Fruit fly (Drosophila melanogaster) whole organism, wandering third instar larva: Measurements from ENCODE around the gene CG12289.

Source experiments
- CG9705 ChIP-seq: fragments of 200-800 bp; sonication (Bioruptor generic); optimal IDR thresholded peaks from 2 replicates; lab custom pipeline; 2018; ENCODE audit warnings: missing biosample characterization, mild to moderate bottlenecking, missing genetic modification characterization
- CrebA ChIP-seq: fragments of 200-800 bp; sonication (Bioruptor generic); optimal IDR thresholded peaks from 2 replicates; lab custom pipeline; 2016; ENCODE audit warnings: missing biosample characterization, mild to moderate bottlenecking, missing genetic modification characterization, borderline replicate concordance
- Dfd ChIP-seq: fragments of >200 bp; optimal IDR thresholded peaks from 2 replicates; lab custom pipeline; 2017; ENCODE audit warnings: missing biosample characterization, missing genetic modification characterization
- Dif ChIP-seq: fragments of 200-275, 200-300 bp; sonication (Bioruptor generic); optimal IDR thresholded peaks from 2 replicates; lab custom pipeline; 2018; ENCODE audit warnings: missing biosample characterization, missing genetic modification characterization; ENCODE audit not compliant: partially characterized antibody
- GATAd ChIP-seq: sonication (Bioruptor generic); optimal IDR thresholded peaks from 2 replicates; lab custom pipeline; 2016; ENCODE audit warnings: missing biosample characterization, missing genetic modification characterization
- HLH106 ChIP-seq: fragments of 200-800 bp; optimal IDR thresholded peaks from 3 replicates; lab custom pipeline; 2019; ENCODE audit warnings: missing biosample characterization, mild to moderate bottlenecking, missing genetic modification characterization, moderate library complexity
- Hnf4 ChIP-seq: fragments of 200-800 bp; sonication (Bioruptor generic); optimal IDR thresholded peaks from 2 replicates; lab custom pipeline; 2016; ENCODE audit warnings: missing biosample characterization, mild to moderate bottlenecking, missing genetic modification characterization
- Hr83 ChIP-seq: fragments of 200-300 bp; sonication (Bioruptor generic); optimal IDR thresholded peaks from 2 replicates; lab custom pipeline; 2016; ENCODE audit warnings: missing biosample characterization, mild to moderate bottlenecking, missing genetic modification characterization, moderate library complexity; ENCODE audit not compliant: poor library complexity, severe bottlenecking
- Jra ChIP-seq: sonication (Bioruptor generic); optimal IDR thresholded peaks from 2 replicates; lab custom pipeline; 2016; ENCODE audit warnings: missing biosample characterization, missing genetic modification characterization
- Mio ChIP-seq: sonication (Bioruptor generic); optimal IDR thresholded peaks from 2 replicates; lab custom pipeline; 2016; ENCODE audit warnings: missing biosample characterization, missing genetic modification characterization
- Myc ChIP-seq: fragments of >200 bp; optimal IDR thresholded peaks from 2 replicates; lab custom pipeline; 2017
- N ChIP-seq: fragments of >200 bp; optimal IDR thresholded peaks from 2 replicates; lab custom pipeline; 2018; ENCODE audit warnings: missing biosample characterization, missing external identifiers, missing genetic modification characterization
- OdsH ChIP-seq: fragments of 200-800 bp; sonication (Bioruptor generic); optimal IDR thresholded peaks from 2 replicates; lab custom pipeline; 2016; ENCODE audit warnings: missing biosample characterization, mild to moderate bottlenecking, missing genetic modification characterization
- Sp1 ChIP-seq: fragments of 200-800 bp; sonication (Bioruptor generic); optimal IDR thresholded peaks from 3 replicates; lab custom pipeline; 2019; ENCODE audit warnings: missing biosample characterization, mild to moderate bottlenecking, missing genetic modification characterization, moderate library complexity
- Vsx2 ChIP-seq: fragments of 200-300, 225-300 bp; sonication (Bioruptor generic); optimal IDR thresholded peaks from 2 replicates; lab custom pipeline; 2018; ENCODE audit warnings: missing biosample characterization, missing genetic modification characterization; ENCODE audit not compliant: partially characterized antibody
- br ChIP-seq: fragments of 200-800 bp; sonication (Bioruptor generic); optimal IDR thresholded peaks from 2 replicates; lab custom pipeline; 2016; ENCODE audit warnings: missing biosample characterization, missing genetic modification characterization
- brk ChIP-seq: fragments of 200-800 bp; sonication (Bioruptor generic); optimal IDR thresholded peaks from 2 replicates; lab custom pipeline; 2016; ENCODE audit warnings: missing biosample characterization, mild to moderate bottlenecking, missing genetic modification characterization
- dl ChIP-seq, 2 experiments: fragments of 175-275, 200-275 bp in 1 of 2; fragments of 200-275 bp in 1 of 2; sonication (Bioruptor generic); optimal IDR thresholded peaks; lab custom pipeline; 2018; ENCODE audit warnings: mild to moderate bottlenecking in 2 of 2, missing biosample characterization in 2 of 2, missing genetic modification characterization in 2 of 2, moderate library complexity in 2 of 2; ENCODE audit not compliant: partially characterized antibody in 2 of 2, insufficient read depth in 1 of 2
- dmrt93B ChIP-seq: fragments of 200-800 bp; sonication (Bioruptor generic); optimal IDR thresholded peaks from 2 replicates; lab custom pipeline; 2018; ENCODE audit warnings: missing biosample characterization, mild to moderate bottlenecking, missing genetic modification characterization
- ey ChIP-seq: fragments of 200-800 bp; sonication (Bioruptor generic); optimal IDR thresholded peaks from 2 replicates; lab custom pipeline; 2016; ENCODE audit warnings: missing biosample characterization, missing genetic modification characterization
- foxo ChIP-seq, 2 experiments: fragments of 200-800 bp; sonication (Bioruptor generic); optimal IDR thresholded peaks; 2 replicates in 1 of 2; 3 replicates in 1 of 2; lab custom pipeline; 2016 to 2017; ENCODE audit warnings: missing biosample characterization in 2 of 2, missing genetic modification characterization in 2 of 2
- fru ChIP-seq: fragments of 200-800 bp; sonication (Bioruptor generic); optimal IDR thresholded peaks from 3 replicates; lab custom pipeline; 2016; ENCODE audit warnings: missing biosample characterization, mild to moderate bottlenecking, missing genetic modification characterization
- h ChIP-seq: fragments of 200-800 bp; sonication (Bioruptor generic); optimal IDR thresholded peaks from 3 replicates; lab custom pipeline; 2016; ENCODE audit warnings: missing biosample characterization, mild to moderate bottlenecking, missing genetic modification characterization
- jim ChIP-seq: fragments of 175-275, 200-325 bp; sonication (Bioruptor generic); optimal IDR thresholded peaks from 2 replicates; lab custom pipeline; 2016; ENCODE audit warnings: missing biosample characterization, mild to moderate bottlenecking, missing genetic modification characterization
- lola ChIP-seq: fragments of >200 bp; optimal IDR thresholded peaks from 2 replicates; lab custom pipeline; 2017; ENCODE audit warnings: missing biosample characterization, missing genetic modification characterization
- pan ChIP-seq: fragments of >200 bp; optimal IDR thresholded peaks from 2 replicates; lab custom pipeline; 2017
- psq ChIP-seq: fragments of 200-800 bp; sonication (Bioruptor generic); optimal IDR thresholded peaks from 3 replicates; lab custom pipeline; 2017; ENCODE audit warnings: missing biosample characterization, mild to moderate bottlenecking, missing genetic modification characterization, moderate library complexity
- rgr ChIP-seq: fragments of 200-800 bp; sonication (Bioruptor generic); optimal IDR thresholded peaks from 3 replicates; lab custom pipeline; 2016; ENCODE audit warnings: missing biosample characterization, mild to moderate bottlenecking, missing genetic modification characterization
- sage ChIP-seq: fragments of 200-800 bp; sonication (Bioruptor generic); optimal IDR thresholded peaks from 2 replicates; lab custom pipeline; 2016; ENCODE audit warnings: missing biosample characterization, mild to moderate bottlenecking, missing genetic modification characterization
- sv ChIP-seq: fragments of 200-800 bp; sonication (Bioruptor generic); optimal IDR thresholded peaks from 3 replicates; lab custom pipeline; 2016; ENCODE audit warnings: missing biosample characterization, missing genetic modification characterization
- tai ChIP-seq: sonication (Bioruptor generic); optimal IDR thresholded peaks from 2 replicates; lab custom pipeline; 2016; ENCODE audit warnings: missing biosample characterization, missing genetic modification characterization
- usp ChIP-seq: fragments of >200 bp; optimal IDR thresholded peaks from 2 replicates; lab custom pipeline; 2017; ENCODE audit warnings: missing biosample characterization, missing genetic modification characterization
- woc ChIP-seq: sonication (Bioruptor generic); optimal IDR thresholded peaks from 2 replicates; lab custom pipeline; 2016; ENCODE audit warnings: missing biosample characterization, mild to moderate bottlenecking, missing genetic modification characterization

CG12289 gene

DNA sequence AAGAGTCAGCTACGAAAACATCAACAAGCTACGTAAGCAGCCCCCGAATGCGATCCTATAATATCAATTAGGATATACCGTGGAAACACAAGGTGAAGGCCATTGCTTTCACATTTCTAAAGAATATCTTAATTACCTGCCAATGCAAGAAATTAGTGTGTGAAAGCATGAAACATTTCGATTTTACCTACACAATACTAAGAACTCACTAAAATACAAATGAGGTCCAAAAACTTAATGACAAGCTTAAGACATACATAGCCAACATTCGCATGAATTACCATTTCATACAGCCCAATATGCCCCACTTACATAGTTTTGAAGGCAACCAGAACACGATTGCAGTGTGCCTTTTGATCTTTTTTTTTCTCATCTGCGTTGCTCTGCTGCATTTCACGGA, 28.6 kb downstream of the CG12289 start:
- TF ChIP-seq woc (GFP tag; lab: Kevin White, UChicago) (no peak), Sp1 (GFP tag; lab: Kevin White, UChicago) (no peak), usp (GFP tag; lab: Kevin White, UChicago) (no peak), dmrt93B (GFP tag; lab: Kevin White, UChicago) (no peak), foxo (GFP tag; optimal IDR thresholded peaks at IDR 0.05; lab: Kevin White, UChicago) (no peak), br (GFP tag; lab: Kevin White, UChicago) (no peak), Dfd (GFP tag; lab: Kevin White, UChicago) (no peak), lola (no peak), ey (no peak), rgr (GFP tag; lab: Kevin White, UChicago) (no peak), Hnf4 (no peak)

DNA sequence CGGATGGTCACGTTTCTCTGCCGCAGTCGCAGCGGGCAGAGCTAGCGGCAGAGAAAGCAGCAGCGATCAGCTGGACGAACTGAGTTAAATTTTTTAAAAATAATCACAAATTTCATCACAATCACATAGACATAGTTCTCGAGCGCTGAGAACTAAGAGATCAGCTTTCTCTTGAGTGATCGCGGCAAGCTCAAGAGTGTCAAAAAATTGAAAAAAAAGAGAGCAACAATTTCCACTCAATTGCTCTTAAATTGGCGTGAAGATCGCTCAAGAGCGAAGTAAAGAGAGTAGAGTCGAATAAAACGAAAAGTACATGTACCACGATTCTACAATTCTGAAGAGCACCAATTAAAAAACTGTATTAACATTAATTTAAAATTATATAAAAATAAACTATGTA, 29.9 kb downstream of the CG12289 start:
- TF ChIP-seq Dif (peak; percentile 17), foxo (GFP tag; optimal IDR thresholded peaks at IDR 0.05; lab: Kevin White, UChicago) (no peak), Hnf4 (no peak), CrebA (GFP tag; lab: Kevin White, UChicago) (peak; percentile 42), br (GFP tag; lab: Kevin White, UChicago) (no peak), dl (GFP tag; optimal IDR thresholded peaks at IDR 0.05; lab: Kevin White, UChicago; ENCODE audit: insufficient read depth in 1 of 2, partially characterized antibody in 2 of 2) (peak in 1 of 2 experiments; percentile 8)

DNA sequence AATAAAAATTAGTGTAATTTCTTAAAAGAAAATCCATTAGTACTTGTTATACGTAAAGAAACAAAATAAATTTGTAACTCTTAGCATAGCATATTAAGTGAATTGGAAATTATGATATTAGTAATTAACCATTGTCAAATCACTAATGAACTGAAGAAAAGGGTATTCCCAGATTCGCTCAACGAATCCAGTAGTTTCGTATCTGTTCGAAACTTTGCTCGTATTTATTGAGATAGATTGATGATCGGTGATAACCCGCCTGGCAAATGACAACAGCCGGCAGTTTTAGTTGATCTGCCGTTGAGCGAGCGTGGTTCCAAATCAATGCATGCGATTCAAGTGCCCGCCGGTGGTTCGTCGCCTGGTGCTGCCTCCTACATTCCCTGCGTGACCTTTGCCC, 33.4 kb downstream of the CG12289 start, which contains the start of gene CG7560:
CG7560 (plus strand) TSS at position 301 of the 400 bp plus-strand sequence.
- TF ChIP-seq rgr (GFP tag; lab: Kevin White, UChicago) (no peak), OdsH (GFP tag; lab: Kevin White, UChicago) (no peak), Sp1 (GFP tag; lab: Kevin White, UChicago) (no peak), Mio (no peak), sage (GFP tag; lab: Kevin White, UChicago) (no peak), CG9705 (GFP tag; lab: Kevin White, UChicago) (no peak), N (GFP tag; lab: Kevin White, UChicago) (no peak), Dfd (GFP tag; lab: Kevin White, UChicago) (no peak), usp (GFP tag; lab: Kevin White, UChicago) (no peak), Vsx2 (GFP tag; lab: Kevin White, UChicago) (no peak), tai (GFP tag; lab: Kevin White, UChicago) (no peak), lola (no peak), brk (GFP tag; lab: Kevin White, UChicago) (no peak), br (GFP tag; lab: Kevin White, UChicago) (no peak), Myc (lab: Kevin White, UChicago) (no peak), woc (GFP tag; lab: Kevin White, UChicago) (no peak), Jra (GFP tag; lab: Kevin White, UChicago) (no peak)

DNA sequence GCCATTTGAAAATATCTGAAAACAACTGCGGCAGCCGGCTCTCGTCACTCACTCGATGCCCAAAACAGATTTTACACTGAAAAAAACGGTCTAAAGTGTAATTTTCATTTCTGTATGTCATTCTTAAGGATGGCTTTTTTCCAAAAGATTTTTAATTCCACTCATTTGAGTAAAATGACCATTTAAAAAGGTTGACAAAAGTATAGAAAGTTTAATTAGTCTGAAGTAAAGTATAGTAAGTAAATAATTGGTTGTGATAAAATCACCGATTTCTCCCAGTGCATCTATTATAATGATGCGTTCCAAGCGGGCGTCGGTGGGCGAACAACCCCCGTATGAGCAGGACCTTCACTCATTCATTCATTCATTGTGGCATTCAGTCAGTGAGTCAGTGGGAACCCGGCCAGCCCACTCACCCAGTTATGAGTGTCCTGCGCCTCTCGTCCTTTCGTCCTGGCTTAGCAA, 35.9 kb downstream of the CG12289 start:
- TF ChIP-seq Hnf4 (peak; percentile 7), lola (no peak), h (GFP tag; lab: Kevin White, UChicago) (peak; percentile 47), Hr83 (GFP tag; lab: Kevin White, UChicago) (no peak), brk (GFP tag; lab: Kevin White, UChicago) (no peak), br (GFP tag; lab: Kevin White, UChicago) (peak; percentile 52), pan (lab: Kevin White, UChicago) (no peak), dmrt93B (GFP tag; lab: Kevin White, UChicago) (peak; percentile 9), Jra (GFP tag; lab: Kevin White, UChicago) (peak; percentile 20), rgr (GFP tag; lab: Kevin White, UChicago) (peak; percentile 6), GATAd (GFP tag; lab: Kevin White, UChicago) (no peak), Dfd (GFP tag; lab: Kevin White, UChicago) (no peak), Sp1 (GFP tag; lab: Kevin White, UChicago) (peak; percentile 58), fru (GFP tag; lab: Kevin White, UChicago) (peak; percentile 61), ey (peak; percentile 24), OdsH (GFP tag; lab: Kevin White, UChicago) (peak; percentile 15), sv (GFP tag; lab: Kevin White, UChicago) (peak; percentile 29), foxo (GFP tag; optimal IDR thresholded peaks at IDR 0.05; lab: Kevin White, UChicago) (peak in 1 of 2 experiments; percentile 55), HLH106 (tag; lab: Kevin White, UChicago) (peak; percentile 39), jim (GFP tag; lab: Kevin White, UChicago) (no peak), dl (GFP tag; optimal IDR thresholded peaks at IDR 0.05; lab: Kevin White, UChicago; ENCODE audit: insufficient read depth in 1 of 2, partially characterized antibody in 2 of 2) (no peak), woc (GFP tag; lab: Kevin White, UChicago) (peak; percentile 51), psq (GFP tag; lab: Kevin White, UChicago) (peak; percentile 30)
- TF ChIP-seq, all 38 proteins: peak for 15
